Worm (Caenorhabditis elegans) whole organism, L4 larva: ENCODE measurements around the gene col-128.

Experiments
- ZK546.5 ChIP-seq, 2 experiments: sonication (generic microtip); optimal IDR thresholded peaks; 2 replicates each; lab custom pipeline; 2017; ENCODE audit warnings: missing biosample characterization in 2 of 2, missing genetic modification characterization in 2 of 2
- dmd-9 ChIP-seq: fragments of 200-800 bp; sonication (Bioruptor generic); IDR thresholded peaks from 2 replicates; pipeline ENCODE4 v1.3.6; 2022; ENCODE audit warnings: missing genetic modification reagents, missing genetic modification characterization, missing compliant biosample characterization
- dpl-1 ChIP-seq: fragments of 150-350 bp; optimal IDR thresholded peaks from 2 replicates; lab custom pipeline; 2014; ENCODE audit warnings: missing biosample characterization, missing genetic modification reagents, missing genetic modification characterization
- fos-1 ChIP-seq: fragments of 150-350 bp; optimal IDR thresholded peaks from 2 replicates; lab custom pipeline; 2014; ENCODE audit warnings: missing biosample characterization, missing genetic modification characterization
- hlh-11 ChIP-seq: fragments of 200-800 bp; sonication (Bioruptor generic); optimal IDR thresholded peaks from 2 replicates; lab custom pipeline; 2018; ENCODE audit warnings: mild to moderate bottlenecking, missing genetic modification characterization, missing compliant biosample characterization
- hmg-1.1 ChIP-seq: fragments of 200-800 bp; sonication (Bioruptor generic); IDR thresholded peaks from 2 replicates; pipeline ENCODE4 v1.3.6; 2022; ENCODE audit warnings: missing genetic modification reagents, missing genetic modification characterization, missing compliant biosample characterization
- jun-1 ChIP-seq: fragments of 150-350 bp; optimal IDR thresholded peaks from 2 replicates; lab custom pipeline; 2014; ENCODE audit warnings: missing biosample characterization, missing genetic modification reagents, missing genetic modification characterization
- lin-1 ChIP-seq: fragments of 200-800 bp; sonication (Bioruptor generic); IDR thresholded peaks from 2 replicates; pipeline ENCODE4 v1.3.6; 2022; ENCODE audit warnings: missing genetic modification reagents, missing genetic modification characterization, missing compliant biosample characterization
- mep-1 ChIP-seq: fragments of 150-350 bp; sonication (generic microtip); optimal IDR thresholded peaks from 3 replicates; lab custom pipeline; 2014; ENCODE audit warnings: missing biosample characterization, missing genetic modification characterization
- nhr-25 ChIP-seq: sonication (generic microtip); optimal IDR thresholded peaks from 2 replicates; lab custom pipeline; 2017; ENCODE audit warnings: missing genetic modification characterization, mild to moderate bottlenecking, missing compliant biosample characterization, antibody characterized with exemption, moderate library complexity, borderline replicate concordance; ENCODE audit not compliant: insufficient read depth
- pqm-1 ChIP-seq: sonication (generic microtip); optimal IDR thresholded peaks from 2 replicates; lab custom pipeline; 2017; ENCODE audit warnings: missing biosample characterization, missing genetic modification characterization
- skn-1 ChIP-seq: fragments of 150-350 bp; optimal IDR thresholded peaks from 2 replicates; lab custom pipeline; 2014; ENCODE audit warnings: missing biosample characterization, missing genetic modification characterization
- zfp-3 ChIP-seq: fragments of 200-800 bp; sonication (Bioruptor generic); conservative IDR thresholded peaks from 2 replicates; pipeline ENCODE4 v1.3.6; 2022; ENCODE audit warnings: missing genetic modification reagents, missing genetic modification characterization, missing compliant biosample characterization

- TF ChIP-seq pqm-1 (tag; lab: Kevin White, UChicago) (no peak), zfp-3 (GFP tag; lab: Robert Waterston, UW) (no peak), jun-1 (tag; lab: Kevin White, UChicago) (no peak), mep-1 (tag; lab: Kevin White, UChicago) (peak; percentile 38), dpl-1 (GFP tag; lab: Kevin White, UChicago) (no peak), dmd-9 (GFP tag; lab: Robert Waterston, UW) (0 out of 2 replicates have a peak, but pooled peaks have one; percentile 11), nhr-25 (tag; lab: Kevin White, UChicago) (no peak), hlh-11 (tag; lab: Kevin White, UChicago) (peak; percentile 48), ZK546.5 (tag; optimal IDR thresholded peaks at IDR 0.05; lab: Kevin White, UChicago) (no peak), fos-1 (no peak), skn-1 (tag; lab: Kevin White, UChicago) (no peak), lin-1 (GFP tag; lab: Robert Waterston, UW) (no peak), hmg-1.1 (GFP tag; lab: Robert Waterston, UW) (peak; percentile 27; the same call in 1 of the 2 replicates)
These were observed 32.2 kb upstream of the col-128 start, which contains the start of gene F12F6.1 for ce11 chrIV:11583906-11584378.
